Worm (Caenorhabditis elegans): ENCODE measurements around the gene seip-1.

DNA sequence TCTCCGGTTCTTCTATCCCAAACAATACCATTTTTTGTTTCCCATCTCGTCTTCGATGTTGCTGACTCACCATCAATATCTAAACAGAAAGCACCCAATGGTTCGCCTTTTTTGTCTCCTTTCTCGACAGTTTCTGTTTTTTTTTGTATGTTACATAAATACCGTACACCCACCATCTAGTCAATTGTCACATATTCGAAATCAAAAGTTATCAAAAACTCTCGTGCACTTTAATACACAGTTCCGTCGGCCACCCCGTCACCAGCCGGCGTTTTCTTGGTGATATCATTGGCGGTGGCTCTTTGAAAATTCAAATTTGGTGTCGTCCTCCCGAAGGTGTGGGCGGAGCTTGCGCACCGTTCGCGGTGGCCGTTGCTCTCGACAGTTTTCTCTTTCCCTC lies 45.1 kb downstream of the seip-1 start:
- no peak for TF ChIP-seq ceh-82 (tag; optimal IDR thresholded peaks at IDR 0.05)
- no peak for TF ChIP-seq nhr-76 (tag; optimal IDR thresholded peaks at IDR 0.05)
- no peak for TF ChIP-seq nhr-85 (tag)
- no peak for TF ChIP-seq unc-130 (tag; optimal IDR thresholded peaks at IDR 0.05)
- no peak for TF ChIP-seq lin-39 (tag; optimal IDR thresholded peaks at IDR 0.05)
- TF ChIP-seq skn-1 (tag; optimal IDR thresholded peaks at IDR 0.05): no peak
- TF ChIP-seq snpc-4 (tag; optimal IDR thresholded peaks at IDR 0.05): no peak
- TF ChIP-seq lsy-2 (tag; optimal IDR thresholded peaks at IDR 0.05): no peak
- no peak for TF ChIP-seq pqm-1 (tag; optimal IDR thresholded peaks at IDR 0.05)
- no peak for TF ChIP-seq irx-1 (tag; optimal IDR thresholded peaks at IDR 0.05)
- no peak for TF ChIP-seq egl-27 (tag; optimal IDR thresholded peaks at IDR 0.05)
